Worm (Caenorhabditis elegans) whole organism, early embryonic: ENCODE data around the gene unc-39.

Experiments
- ama-1 ChIP-seq: fragments of 150-350 bp; optimal IDR thresholded peaks from 2 replicates; lab custom pipeline; 2014
- ceh-36 ChIP-seq: sonication (generic microtip); optimal IDR thresholded peaks from 2 replicates; lab custom pipeline; 2016; ENCODE audit warnings: missing genetic modification characterization, inconsistent platforms, missing compliant biosample characterization
- hmbx-1 ChIP-seq: sonication (generic microtip); optimal IDR thresholded peaks from 2 replicates; lab custom pipeline; 2016; ENCODE audit warnings: mild to moderate bottlenecking, missing genetic modification characterization, missing compliant biosample characterization
- sea-1 ChIP-seq: fragments of 200-800 bp; sonication (Bioruptor generic); conservative IDR thresholded peaks from 2 replicates; pipeline ENCODE4 v1.3.6; 2022; ENCODE audit warnings: missing genetic modification characterization, missing compliant biosample characterization

DNA sequence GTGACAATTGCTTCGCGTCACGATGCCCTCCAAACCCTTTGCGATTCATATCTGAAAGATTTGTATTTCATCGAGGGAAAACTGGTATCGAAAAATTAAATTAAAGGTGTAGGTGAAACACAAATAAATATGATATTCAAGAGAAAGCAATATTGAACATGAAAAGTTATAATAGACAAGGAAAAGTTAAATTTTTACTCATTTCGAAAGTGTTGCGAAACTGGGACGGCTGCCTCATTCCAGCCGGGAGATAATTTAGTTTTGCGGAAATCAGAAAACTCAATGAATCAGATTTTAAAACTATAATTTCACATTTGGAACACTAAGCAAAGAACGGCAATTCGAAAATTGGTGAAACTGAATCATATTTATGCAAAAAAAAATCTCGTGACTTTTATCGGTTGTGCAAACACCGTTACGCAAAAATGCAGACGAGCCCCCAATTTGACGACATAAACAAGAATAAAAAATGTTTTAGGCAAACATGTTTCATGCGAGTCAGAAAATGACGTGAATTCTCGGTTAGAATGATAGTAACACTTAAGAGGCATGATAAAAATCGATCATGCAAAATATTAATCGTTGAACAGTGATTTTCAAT is 42.2 kb downstream of the unc-39 start, which contains the start of the genes nxf-1 and C15H11.11:
- TF ChIP-seq sea-1 (GFP tag; lab: Robert Waterston, UW) (no peak), ama-1 (no peak), ceh-36 (tag; lab: Kevin White, UChicago) (no peak), hmbx-1 (tag; lab: Kevin White, UChicago) (no peak)
